Worm (Caenorhabditis elegans): ENCODE data around the gene pes-8.

pes-8 gene

DNA sequence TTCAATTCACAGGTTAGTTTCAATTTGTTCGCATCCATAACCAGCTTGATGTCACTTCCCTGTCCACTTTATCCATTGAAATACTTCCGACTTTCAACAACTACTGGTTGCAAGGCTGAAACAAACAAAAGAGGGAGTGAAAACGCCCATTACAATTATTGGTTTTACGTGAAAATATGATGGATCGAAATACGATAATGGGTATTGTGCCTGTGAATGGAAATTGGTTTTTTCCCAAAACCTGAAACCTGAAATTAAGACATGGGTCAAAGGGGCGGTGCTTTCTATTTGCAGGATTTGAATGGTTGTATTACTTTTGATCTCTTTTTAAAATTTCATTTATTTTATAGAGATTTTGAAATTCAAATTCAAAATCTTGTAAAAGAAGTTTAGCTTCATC, 47.3 kb downstream of the pes-8 start, which contains the start of gene B0416.2:
B0416.2 (plus strand) TSS at position 301 of the 400 bp plus-strand sequence.
- TF ChIP-seq ets-7 (tag; optimal IDR thresholded peaks at IDR 0.05) (no peak), tbx-11 (GFP tag; IDR thresholded peaks at IDR 0.05) (no peak), B0310.2 (tag; optimal IDR thresholded peaks at IDR 0.05) (no peak)

DNA sequence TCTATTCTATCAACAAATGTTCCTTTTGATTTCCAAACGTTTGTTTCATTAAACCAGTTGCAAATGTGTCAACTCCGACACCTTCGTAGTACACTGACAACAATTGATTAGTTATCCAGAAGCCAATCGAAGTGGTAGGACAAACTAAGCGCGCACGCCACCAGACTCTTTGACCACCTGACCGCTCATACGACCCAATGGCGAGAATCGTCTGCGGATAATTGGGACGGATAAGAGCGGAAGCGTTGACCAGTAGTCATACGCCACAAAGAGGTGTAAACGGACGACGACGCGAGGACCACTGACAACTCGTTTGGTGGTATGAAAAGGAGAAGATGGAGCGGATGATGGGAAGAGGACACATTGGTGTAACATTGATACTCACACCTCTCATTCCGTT, 48.8 kb downstream of the pes-8 start:
- TF ChIP-seq B0310.2 (tag; optimal IDR thresholded peaks at IDR 0.05): no peak
- peak; percentile 5 for TF ChIP-seq hmg-4 (GFP tag; optimal IDR thresholded peaks at IDR 0.05)

DNA sequence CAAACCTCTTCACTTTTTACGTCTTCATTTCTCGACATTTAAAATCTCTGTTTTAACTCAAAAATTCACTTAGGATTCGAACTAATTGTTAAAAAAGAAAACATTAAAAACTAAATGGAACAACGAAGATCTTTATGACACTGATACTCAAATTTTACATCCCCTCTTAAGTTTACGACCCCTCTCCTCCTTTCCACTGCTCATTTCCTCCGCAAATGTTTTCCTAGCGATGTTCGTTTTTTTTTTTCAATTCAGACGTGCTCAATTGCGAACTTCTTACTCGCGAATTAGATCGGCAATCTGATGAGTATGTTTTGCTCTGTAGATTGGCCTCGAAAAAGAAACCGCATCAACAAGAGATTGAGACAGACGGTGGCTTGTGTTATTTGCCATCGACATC, 51.2 kb downstream of the pes-8 start:
- TF ChIP-seq aly-1 (tag; optimal IDR thresholded peaks at IDR 0.05) (no peak), hnd-1 (tag; optimal IDR thresholded peaks at IDR 0.05) (no peak), ceh-36 (tag; optimal IDR thresholded peaks at IDR 0.05) (no peak), ets-7 (tag; optimal IDR thresholded peaks at IDR 0.05) (no peak), tbx-37 (GFP tag; conservative IDR thresholded peaks at IDR 0.05) (no peak), B0310.2 (tag; optimal IDR thresholded peaks at IDR 0.05) (no peak), hmg-4 (GFP tag; optimal IDR thresholded peaks at IDR 0.05) (no peak), sea-1 (GFP tag; conservative IDR thresholded peaks at IDR 0.05) (no peak), scrt-1 (GFP tag; IDR thresholded peaks at IDR 0.05) (no peak), pes-1 (GFP tag; IDR thresholded peaks at IDR 0.05) (no peak), flt-1 (GFP tag; IDR thresholded peaks at IDR 0.05) (no peak), tbx-11 (GFP tag; IDR thresholded peaks at IDR 0.05) (no peak), ceh-13 (GFP tag; optimal IDR thresholded peaks at IDR 0.05) (no peak), hmbx-1 (tag; optimal IDR thresholded peaks at IDR 0.05) (no peak)

DNA sequence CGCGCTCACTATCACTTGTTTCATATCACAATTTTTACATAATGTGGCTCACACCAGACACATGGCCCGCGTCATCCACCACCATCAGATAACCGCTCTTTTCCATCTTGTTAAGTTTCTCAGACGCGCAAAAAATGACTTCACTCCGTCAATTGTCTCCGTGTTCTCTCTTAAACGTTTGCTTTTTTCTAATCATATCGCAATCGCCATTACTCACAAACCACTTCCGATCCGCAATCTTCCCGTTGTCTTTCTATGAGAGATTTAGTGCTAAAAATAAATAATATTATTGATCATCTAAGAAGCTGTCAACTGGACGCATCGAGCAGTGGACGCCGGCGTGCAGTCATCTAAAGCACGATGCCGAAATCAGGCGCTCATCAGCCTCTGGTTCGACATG, 51.8 kb downstream of the pes-8 start, which contains the start of gene tmc-2:
tmc-2 (plus strand) TSS at position 301 of the 400 bp plus-strand sequence.
- TF ChIP-seq pes-1 (GFP tag; IDR thresholded peaks at IDR 0.05): no peak
- TF ChIP-seq scrt-1 (GFP tag; IDR thresholded peaks at IDR 0.05): no peak
- no peak for TF ChIP-seq ama-1 (optimal IDR thresholded peaks at IDR 0.05)
- no peak for TF ChIP-seq aly-1 (tag; optimal IDR thresholded peaks at IDR 0.05)

Measured in whole organism, early embryonic.